Worm (Caenorhabditis elegans): ENCODE results near the gene Y11D7A.10.
A peak's percentile ranks its signal among the peaks of the same experiment; 100 is the strongest.

Gene Y11D7A.10

DNA sequence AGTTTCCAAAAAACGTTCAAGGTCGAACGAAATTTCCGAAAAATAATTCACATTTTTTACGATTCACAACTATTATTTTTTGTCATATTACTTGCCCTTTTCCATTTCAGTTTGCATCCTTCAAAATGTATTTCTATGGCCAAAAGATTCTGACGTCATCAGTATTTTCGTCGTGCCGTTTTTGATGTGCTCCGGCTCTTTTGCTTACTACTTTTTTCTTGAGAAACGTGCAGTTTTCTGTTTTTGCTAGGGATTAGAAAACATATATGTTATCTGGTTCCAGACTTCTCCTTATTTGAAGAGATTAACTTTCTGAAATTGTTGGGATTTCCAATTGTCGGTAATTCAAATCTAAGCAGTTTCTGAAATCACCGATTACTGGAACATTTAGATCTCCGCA, 43.7 kb downstream of the Y11D7A.10 start:
- TF ChIP-seq hmg-11 (tag; optimal IDR thresholded peaks at IDR 0.05) = no peak
- no peak for TF ChIP-seq nhr-12 (tag; optimal IDR thresholded peaks at IDR 0.05)
- no peak for TF ChIP-seq egl-27 (tag; optimal IDR thresholded peaks at IDR 0.05)
- peak; percentile 14 for TF ChIP-seq nfya-1 (tag; optimal IDR thresholded peaks at IDR 0.05; ENCODE audit: insufficient read depth)
- no peak for TF ChIP-seq elt-1 (tag; optimal IDR thresholded peaks at IDR 0.05)
- TF ChIP-seq ceh-16 (tag; optimal IDR thresholded peaks at IDR 0.05) = no peak

- no peak for TF ChIP-seq lsy-12 (tag; optimal IDR thresholded peaks at IDR 0.05)
- no peak for TF ChIP-seq ceh-16 (tag; optimal IDR thresholded peaks at IDR 0.05)
- no peak for TF ChIP-seq nhr-67 (tag; optimal IDR thresholded peaks at IDR 0.05)
- TF ChIP-seq pha-4 (tag; optimal IDR thresholded peaks at IDR 0.05) = no peak
- TF ChIP-seq ceh-28 (tag; optimal IDR thresholded peaks at IDR 0.05) = no peak
- no peak for TF ChIP-seq fkh-10 (GFP tag; optimal IDR thresholded peaks at IDR 0.05)
- no peak for TF ChIP-seq nhr-237 (tag; optimal IDR thresholded peaks at IDR 0.05)
- TF ChIP-seq egl-27 (tag; optimal IDR thresholded peaks at IDR 0.05) = no peak
- no peak for TF ChIP-seq nfya-1 (tag; optimal IDR thresholded peaks at IDR 0.05; ENCODE audit: insufficient read depth)
- TF ChIP-seq pqm-1 (tag; optimal IDR thresholded peaks at IDR 0.05) = no peak
- TF ChIP-seq elt-3 (tag; optimal IDR thresholded peaks at IDR 0.05) = no peak
Measured at ce11 chrIV:9214823-9215222, 44.7 kb downstream of the Y11D7A.10 start.

- no peak for TF ChIP-seq nhr-11 (tag; optimal IDR thresholded peaks at IDR 0.05)
- TF ChIP-seq skn-1 (tag; optimal IDR thresholded peaks at IDR 0.05) = no peak
- TF ChIP-seq elt-3 (tag; optimal IDR thresholded peaks at IDR 0.05) = no peak
- TF ChIP-seq aly-2 (tag; optimal IDR thresholded peaks at IDR 0.05) = peak; percentile 40
- TF ChIP-seq pha-4 (tag; optimal IDR thresholded peaks at IDR 0.05) = peak; percentile 18
Measured at ce11 chrIV:9212121-9212520, 47.4 kb downstream of the Y11D7A.10 start, which contains the start of gene C46C2.6. Gene C46C2.6, plus strand, starts transcription at chrIV:9212421.

- TF ChIP-seq sea-2 (GFP tag; optimal IDR thresholded peaks at IDR 0.05) (no peak), lin-15B (tag; optimal IDR thresholded peaks at IDR 0.05) (no peak), ceh-28 (tag; optimal IDR thresholded peaks at IDR 0.05) (no peak), R02D3.7 (tag; optimal IDR thresholded peaks at IDR 0.05) (no peak), pqm-1 (tag; optimal IDR thresholded peaks at IDR 0.05) (no peak), lsy-12 (tag; optimal IDR thresholded peaks at IDR 0.05) (no peak), aly-2 (tag; optimal IDR thresholded peaks at IDR 0.05) (no peak), ceh-16 (tag; optimal IDR thresholded peaks at IDR 0.05) (no peak), egl-27 (tag; optimal IDR thresholded peaks at IDR 0.05) (no peak)
Measured at ce11 chrIV:9210841-9211240, 48.7 kb downstream of the Y11D7A.10 start.

Data from whole organism, L3 larva.